Worm (Caenorhabditis elegans): ENCODE measurements around the gene nas-32.

Gene nas-32

DNA sequence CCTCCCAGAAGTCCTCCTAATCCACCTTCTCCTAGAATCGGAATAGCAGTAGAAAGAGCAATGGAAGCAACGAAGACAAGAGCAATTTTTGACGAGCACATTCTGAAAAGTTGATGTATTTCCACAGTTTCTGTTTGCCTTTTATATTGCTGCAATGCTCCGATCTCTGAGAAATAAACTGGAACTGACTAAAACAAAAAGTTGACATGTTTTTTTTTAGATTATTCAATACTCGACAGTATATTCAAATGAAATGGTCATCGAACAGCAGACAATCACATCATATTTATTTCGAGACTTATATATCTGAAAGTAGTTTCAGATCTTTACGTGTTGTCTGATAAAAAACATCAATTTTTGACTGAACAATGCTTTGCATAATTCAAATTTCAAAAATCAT, 8.6 kb downstream of the nas-32 start, which contains the start of gene srlf-21:
srlf-21 (minus strand) TSS at position 101 of the 400 bp plus-strand sequence.
- TF ChIP-seq ets-7 (tag; optimal IDR thresholded peaks at IDR 0.05): no peak
- no peak for TF ChIP-seq hnd-1 (tag; optimal IDR thresholded peaks at IDR 0.05)
- TF ChIP-seq aly-1 (tag; optimal IDR thresholded peaks at IDR 0.05): no peak
- no peak for TF ChIP-seq F13C5.2 (tag; optimal IDR thresholded peaks at IDR 0.05)

DNA sequence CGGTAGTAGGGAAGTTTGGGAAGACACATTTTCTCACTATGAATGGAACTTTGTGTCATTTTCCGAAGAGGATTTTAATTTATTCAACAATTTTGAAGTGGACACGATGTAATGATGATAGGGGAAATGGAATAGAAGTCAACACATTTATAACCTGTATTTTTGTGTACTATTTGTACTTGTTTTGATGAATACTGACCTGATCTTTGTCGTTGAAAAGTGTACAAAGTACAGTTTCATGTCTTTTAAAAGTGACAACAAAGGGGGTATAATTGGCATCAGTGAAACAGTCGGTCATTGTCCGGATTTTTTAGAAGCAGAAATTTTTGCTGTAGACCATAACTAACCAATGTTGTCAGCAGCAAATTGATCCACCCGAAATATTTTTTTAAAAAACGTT, 9.8 kb downstream of the nas-32 start, which contains the start of gene T02B11.6:
T02B11.6 (minus strand) TSS at position 101 of the 400 bp plus-strand sequence.
- TF ChIP-seq tra-4 (tag; optimal IDR thresholded peaks at IDR 0.05): no peak
- TF ChIP-seq ceh-36 (tag; optimal IDR thresholded peaks at IDR 0.05): no peak
- no peak for TF ChIP-seq ama-1 (optimal IDR thresholded peaks at IDR 0.05)
- TF ChIP-seq flt-1 (GFP tag; IDR thresholded peaks at IDR 0.05): no peak
- no peak for TF ChIP-seq tbx-37 (GFP tag; conservative IDR thresholded peaks at IDR 0.05)
- no peak for TF ChIP-seq scrt-1 (GFP tag; IDR thresholded peaks at IDR 0.05)
- TF ChIP-seq pes-1 (GFP tag; IDR thresholded peaks at IDR 0.05): no peak
- no peak for TF ChIP-seq tbx-11 (GFP tag; IDR thresholded peaks at IDR 0.05)
- TF ChIP-seq sea-1 (GFP tag; conservative IDR thresholded peaks at IDR 0.05): no peak
- TF ChIP-seq ceh-13 (GFP tag; optimal IDR thresholded peaks at IDR 0.05): no peak
- no peak for TF ChIP-seq hmbx-1 (tag; optimal IDR thresholded peaks at IDR 0.05)
- no peak for TF ChIP-seq hnd-1 (tag; optimal IDR thresholded peaks at IDR 0.05)
- no peak for TF ChIP-seq ets-7 (tag; optimal IDR thresholded peaks at IDR 0.05)
- no peak for TF ChIP-seq F13C5.2 (tag; optimal IDR thresholded peaks at IDR 0.05)
- TF ChIP-seq B0310.2 (tag; optimal IDR thresholded peaks at IDR 0.05): no peak
- TF ChIP-seq hmg-4 (GFP tag; optimal IDR thresholded peaks at IDR 0.05): no peak

DNA sequence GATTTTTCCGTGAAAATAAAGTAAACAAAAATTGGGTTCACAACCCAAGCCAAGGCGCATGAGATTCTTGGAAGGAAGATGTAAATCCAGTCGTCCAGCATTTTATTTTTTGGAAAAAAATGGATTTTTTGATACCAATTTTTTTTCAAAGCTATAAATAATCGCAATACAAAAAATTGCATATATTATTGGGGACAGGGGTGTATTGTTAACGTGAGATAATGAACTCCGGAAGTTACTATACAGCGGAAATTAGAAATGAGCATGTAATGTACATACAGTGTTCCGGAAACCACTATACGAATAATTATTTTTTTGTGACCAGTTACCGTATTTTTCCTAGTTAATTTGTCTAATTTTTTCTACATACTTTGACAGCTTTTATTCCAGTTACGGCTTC, 14.7 kb downstream of the nas-32 start, which contains the start of gene srj-38:
srj-38 (minus strand) TSS at position 101 of the 400 bp plus-strand sequence.
- no peak for TF ChIP-seq tbx-37 (GFP tag; conservative IDR thresholded peaks at IDR 0.05)
- TF ChIP-seq ama-1 (optimal IDR thresholded peaks at IDR 0.05): no peak
- TF ChIP-seq hmg-4 (GFP tag; optimal IDR thresholded peaks at IDR 0.05): no peak
- TF ChIP-seq sea-1 (GFP tag; conservative IDR thresholded peaks at IDR 0.05): no peak
- no peak for TF ChIP-seq ceh-13 (GFP tag; optimal IDR thresholded peaks at IDR 0.05)
- TF ChIP-seq B0310.2 (tag; optimal IDR thresholded peaks at IDR 0.05): no peak
- no peak for TF ChIP-seq tra-4 (tag; optimal IDR thresholded peaks at IDR 0.05)

- TF ChIP-seq hmg-4 (GFP tag; optimal IDR thresholded peaks at IDR 0.05) (no peak), sea-1 (GFP tag; conservative IDR thresholded peaks at IDR 0.05) (no peak), tra-4 (tag; optimal IDR thresholded peaks at IDR 0.05) (no peak), scrt-1 (GFP tag; IDR thresholded peaks at IDR 0.05) (no peak), ceh-36 (tag; optimal IDR thresholded peaks at IDR 0.05) (no peak), ets-7 (tag; optimal IDR thresholded peaks at IDR 0.05) (no peak)
Observed at ce11 chrV:879171-879570, 19.8 kb downstream of the nas-32 start, which contains the start of gene srg-53. srg-53 (plus strand) TSS chrV:879471.

ce11 chrV:878567-878966, 20.4 kb downstream of the nas-32 start, which contains the start of gene T02B11.8:
T02B11.8 (minus strand) TSS chrV:878667.
- TF ChIP-seq aly-1 (tag; optimal IDR thresholded peaks at IDR 0.05): no peak
- no peak for TF ChIP-seq scrt-1 (GFP tag; IDR thresholded peaks at IDR 0.05)
- no peak for TF ChIP-seq pes-1 (GFP tag; IDR thresholded peaks at IDR 0.05)
- no peak for TF ChIP-seq tbx-11 (GFP tag; IDR thresholded peaks at IDR 0.05)
- TF ChIP-seq B0310.2 (tag; optimal IDR thresholded peaks at IDR 0.05): no peak
- no peak for TF ChIP-seq F13C5.2 (tag; optimal IDR thresholded peaks at IDR 0.05)
- no peak for TF ChIP-seq flt-1 (GFP tag; IDR thresholded peaks at IDR 0.05)
- no peak for TF ChIP-seq ceh-13 (GFP tag; optimal IDR thresholded peaks at IDR 0.05)
- no peak for TF ChIP-seq ama-1 (optimal IDR thresholded peaks at IDR 0.05)
- no peak for TF ChIP-seq sea-1 (GFP tag; conservative IDR thresholded peaks at IDR 0.05)
- TF ChIP-seq tra-4 (tag; optimal IDR thresholded peaks at IDR 0.05): no peak
- no peak for TF ChIP-seq ets-7 (tag; optimal IDR thresholded peaks at IDR 0.05)
- no peak for TF ChIP-seq hmbx-1 (tag; optimal IDR thresholded peaks at IDR 0.05)
- TF ChIP-seq ceh-36 (tag; optimal IDR thresholded peaks at IDR 0.05): no peak
- TF ChIP-seq tbx-37 (GFP tag; conservative IDR thresholded peaks at IDR 0.05): no peak

DNA sequence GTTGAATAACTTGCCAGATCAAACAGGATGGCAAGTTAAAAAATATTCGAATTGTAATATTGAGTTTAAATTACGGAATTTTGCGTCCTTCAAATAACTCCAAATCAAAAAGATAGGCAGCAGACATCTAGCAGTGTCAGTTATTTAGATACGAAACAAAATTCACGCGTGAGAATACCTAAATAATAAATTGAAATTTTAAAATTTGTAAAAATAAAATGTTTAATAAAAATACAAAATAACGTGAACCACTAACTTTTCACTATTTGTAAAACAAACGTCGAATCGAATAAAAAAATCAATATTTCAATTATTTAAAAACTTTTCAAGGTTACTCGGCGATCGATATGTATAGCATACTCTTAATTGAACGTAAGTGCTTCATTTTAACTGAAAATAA, 23.0 kb downstream of the nas-32 start, which contains the start of gene T02B11.9:
T02B11.9 (plus strand) TSS at position 301 of the 400 bp plus-strand sequence.
- TF ChIP-seq hmg-4 (GFP tag; optimal IDR thresholded peaks at IDR 0.05): no peak

DNA sequence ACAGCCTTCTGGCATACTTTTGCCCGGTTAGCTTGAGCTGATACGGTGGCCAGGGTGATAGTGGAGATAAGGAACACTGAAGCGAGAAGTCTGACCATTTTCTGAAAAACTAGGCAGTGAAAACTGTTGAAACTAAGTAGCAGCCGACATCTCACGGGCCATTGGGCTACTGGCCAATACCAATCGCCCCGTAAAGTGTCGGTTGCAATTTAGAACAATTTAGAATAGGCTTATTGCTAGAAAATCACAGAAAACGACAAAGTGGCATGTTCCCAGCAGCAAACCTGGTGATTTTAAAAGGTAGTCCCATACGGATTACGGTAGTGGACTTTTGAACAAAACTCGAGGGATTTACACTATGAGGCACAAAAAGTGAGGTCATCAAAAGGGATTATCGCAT, 28.0 kb downstream of the nas-32 start, which contains the start of gene T02B11.4:
T02B11.4 (minus strand) TSS at position 101 of the 400 bp plus-strand sequence.
- no peak for TF ChIP-seq hnd-1 (tag; optimal IDR thresholded peaks at IDR 0.05)
- no peak for TF ChIP-seq flt-1 (GFP tag; IDR thresholded peaks at IDR 0.05)
- no peak for TF ChIP-seq B0310.2 (tag; optimal IDR thresholded peaks at IDR 0.05)
- no peak for TF ChIP-seq scrt-1 (GFP tag; IDR thresholded peaks at IDR 0.05)
- TF ChIP-seq tra-4 (tag; optimal IDR thresholded peaks at IDR 0.05): no peak
- no peak for TF ChIP-seq ets-7 (tag; optimal IDR thresholded peaks at IDR 0.05)
- TF ChIP-seq hmg-4 (GFP tag; optimal IDR thresholded peaks at IDR 0.05): no peak
- no peak for TF ChIP-seq F13C5.2 (tag; optimal IDR thresholded peaks at IDR 0.05)
- no peak for TF ChIP-seq ceh-36 (tag; optimal IDR thresholded peaks at IDR 0.05)
- TF ChIP-seq hmbx-1 (tag; optimal IDR thresholded peaks at IDR 0.05): no peak
- no peak for TF ChIP-seq pes-1 (GFP tag; IDR thresholded peaks at IDR 0.05)

DNA sequence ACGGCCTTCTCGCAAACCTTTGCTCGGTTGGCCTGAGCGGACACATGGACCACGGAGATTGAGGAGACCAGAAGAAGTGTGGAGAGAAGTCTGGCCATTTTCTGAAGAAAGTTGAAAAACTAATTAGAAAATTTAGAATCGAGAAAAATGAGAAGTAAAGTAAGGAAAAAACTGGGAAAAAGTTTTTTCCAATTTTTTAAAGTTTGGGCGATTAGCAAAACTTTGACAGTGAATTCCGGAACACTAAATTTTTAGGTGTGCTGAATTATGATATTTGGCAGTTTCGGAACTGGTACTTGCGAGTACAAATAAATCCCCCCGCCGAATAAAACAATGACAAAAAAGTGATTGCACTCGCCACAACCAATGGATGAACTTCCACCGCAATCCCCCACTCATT, 32.3 kb downstream of the nas-32 start, which contains the start of gene T02B11.3:
T02B11.3 (minus strand) TSS at position 101 of the 400 bp plus-strand sequence.
- no peak for TF ChIP-seq B0310.2 (tag; optimal IDR thresholded peaks at IDR 0.05)
- TF ChIP-seq tbx-37 (GFP tag; conservative IDR thresholded peaks at IDR 0.05): no peak
- no peak for TF ChIP-seq tbx-11 (GFP tag; IDR thresholded peaks at IDR 0.05)
- TF ChIP-seq ama-1 (optimal IDR thresholded peaks at IDR 0.05): no peak
- no peak for TF ChIP-seq scrt-1 (GFP tag; IDR thresholded peaks at IDR 0.05)
- no peak for TF ChIP-seq pes-1 (GFP tag; IDR thresholded peaks at IDR 0.05)
- no peak for TF ChIP-seq sea-1 (GFP tag; conservative IDR thresholded peaks at IDR 0.05)
- no peak for TF ChIP-seq hmbx-1 (tag; optimal IDR thresholded peaks at IDR 0.05)
- no peak for TF ChIP-seq F13C5.2 (tag; optimal IDR thresholded peaks at IDR 0.05)
